Worm (Caenorhabditis elegans) whole organism, L4 larva: ENCODE results near the gene Y39B6A.33.

Source experiments
- Y48G9A.11 ChIP-seq: fragments of 200-800 bp; sonication (Bioruptor generic); IDR thresholded peaks from 2 replicates; pipeline ENCODE4 v1.3.6; 2022; ENCODE audit warnings: missing genetic modification reagents, missing genetic modification characterization, missing compliant biosample characterization
- ama-1 ChIP-seq: fragments of 150-350 bp; optimal IDR thresholded peaks from 2 replicates; lab custom pipeline; 2014; ENCODE audit warnings: inconsistent platforms, mixed read lengths
- duxl-1 ChIP-seq: sonication (generic microtip); optimal IDR thresholded peaks from 2 replicates; lab custom pipeline; 2016; ENCODE audit warnings: mild to moderate bottlenecking, missing genetic modification characterization, moderate library complexity, missing compliant biosample characterization; ENCODE audit not compliant: poor library complexity
- gei-8 ChIP-seq: fragments of 200-800 bp; sonication (Bioruptor generic); optimal IDR thresholded peaks from 2 replicates; lab custom pipeline; 2018; ENCODE audit warnings: mild to moderate bottlenecking, missing genetic modification characterization, missing compliant biosample characterization
- mxl-2 ChIP-seq: fragments of 200-800 bp; sonication (Bioruptor generic); conservative IDR thresholded peaks from 2 replicates; pipeline ENCODE4 v1.3.6; 2022; ENCODE audit warnings: missing genetic modification reagents, missing genetic modification characterization, missing compliant biosample characterization
- nhr-237 ChIP-seq: sonication (generic microtip); optimal IDR thresholded peaks from 2 replicates; lab custom pipeline; 2017; ENCODE audit warnings: missing biosample characterization, missing genetic modification characterization
- sdz-12 ChIP-seq: fragments of 200-800 bp; sonication (Bioruptor generic); optimal IDR thresholded peaks from 2 replicates; lab custom pipeline; 2018; ENCODE audit warnings: mild to moderate bottlenecking, missing genetic modification characterization, missing compliant biosample characterization
- ztf-11 ChIP-seq: fragments of 150-350 bp; optimal IDR thresholded peaks from 2 replicates; lab custom pipeline; 2014; ENCODE audit warnings: missing biosample characterization, missing genetic modification characterization

DNA sequence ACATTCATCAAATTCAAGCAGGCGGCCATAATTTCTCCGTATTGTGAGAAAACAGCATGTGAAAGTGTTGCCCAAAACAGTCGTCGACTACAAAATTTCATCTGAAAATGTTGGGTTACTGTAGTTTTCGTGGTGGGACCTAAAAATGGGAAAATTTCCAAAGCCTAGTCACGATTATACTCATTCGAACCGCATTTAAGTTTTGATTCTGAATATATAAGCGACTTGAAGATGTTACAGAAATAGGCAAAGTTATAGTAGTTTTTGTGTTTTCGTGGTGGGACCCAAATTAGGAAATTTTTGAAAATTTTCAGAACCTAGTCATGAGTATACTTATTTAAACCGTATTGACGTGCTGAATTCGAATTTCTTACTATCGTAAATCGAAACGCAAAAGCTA lies 23.9 kb upstream of the Y39B6A.33 start, which contains the start of gene Y39B6A.41:
- no peak for TF ChIP-seq duxl-1
- no peak for TF ChIP-seq gei-8 (GFP tag; lab: Kevin White, UChicago)
- TF ChIP-seq mxl-2 (GFP tag; lab: Robert Waterston, UW), result no peak
- no peak for TF ChIP-seq Y48G9A.11 (GFP tag; lab: Robert Waterston, UW)
- no peak for TF ChIP-seq ztf-11
- TF ChIP-seq sdz-12 (GFP tag; lab: Kevin White, UChicago), result no peak
- TF ChIP-seq nhr-237 (tag; lab: Kevin White, UChicago), result no peak
- no peak for TF ChIP-seq ama-1 (lab: Kevin White, UChicago)
